Fruit fly (Drosophila melanogaster): ENCODE data around the gene rtp.
A peak's percentile ranks its signal among the peaks of the same experiment; 100 is the strongest.

The rtp gene

DNA sequence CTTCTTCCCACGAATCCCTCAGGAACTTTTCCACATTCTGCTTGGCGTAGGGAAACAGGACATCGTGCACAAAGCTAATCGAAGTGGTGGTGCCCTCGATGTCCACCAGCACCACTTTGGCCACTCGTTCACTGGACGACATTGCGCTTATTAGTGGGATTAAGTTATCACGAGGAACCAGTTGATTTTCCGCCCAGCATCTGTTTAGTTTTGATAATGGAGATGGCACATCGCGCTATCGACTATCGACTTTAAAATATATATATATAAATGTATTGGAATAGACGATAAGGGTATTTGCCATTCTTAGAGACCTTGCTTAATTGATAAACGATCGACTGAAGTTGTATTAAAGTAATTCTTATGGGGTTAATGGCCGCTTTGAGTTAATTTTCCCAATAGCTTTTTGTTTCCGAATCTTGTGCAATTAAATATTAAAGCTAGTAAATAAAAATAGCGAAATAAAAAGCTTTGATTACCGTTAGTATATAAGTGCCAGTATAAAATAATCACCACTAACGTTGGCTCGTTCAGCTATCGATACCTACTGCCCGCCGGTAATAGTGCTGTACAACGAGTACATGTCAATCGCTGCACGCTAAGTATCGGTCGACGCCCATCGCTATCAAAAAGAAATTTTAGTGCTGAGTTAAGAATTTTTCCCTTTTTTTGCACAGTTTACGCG lies 19.5 kb upstream of the rtp start, which contains the start of the genes Enoph and Hph (continued):
- no peak for TF ChIP-seq jing (GFP tag; optimal IDR thresholded peaks at IDR 0.05)
- TF ChIP-seq salm (tag; optimal IDR thresholded peaks at IDR 0.05): no peak
- TF ChIP-seq CG4360 (GFP tag; IDR thresholded peaks at IDR 0.05): no peak
- TF ChIP-seq ato (GFP tag; IDR thresholded peaks at IDR 0.05; ENCODE audit: partially characterized antibody): peak; percentile 66
- no peak for TF ChIP-seq nau (GFP tag; optimal IDR thresholded peaks at IDR 0.05)
- TF ChIP-seq CG16779 (GFP tag; IDR thresholded peaks at IDR 0.05): 0 out of 2 replicates have a peak, but pooled peaks have one; percentile 23
- TF ChIP-seq CG12104 (GFP tag; optimal IDR thresholded peaks at IDR 0.05): peak; percentile 57
- TF ChIP-seq CG6683 (GFP tag; optimal IDR thresholded peaks at IDR 0.05): no peak
- peak; percentile 61 for TF ChIP-seq bcd (GFP tag; optimal IDR thresholded peaks at IDR 0.05)
- TF ChIP-seq caup (GFP tag; optimal IDR thresholded peaks at IDR 0.05; ENCODE audit: severe bottlenecking): peak; percentile 48
- no peak for TF ChIP-seq ro (GFP tag; IDR thresholded peaks at IDR 0.05)
- TF ChIP-seq pho (GFP tag; optimal IDR thresholded peaks at IDR 0.05): peak; percentile 51
- peak; percentile 46 for TF ChIP-seq CG17385 (GFP tag; optimal IDR thresholded peaks at IDR 0.05)
- peak; percentile 67 for TF ChIP-seq lmd (GFP tag; IDR thresholded peaks at IDR 0.05)
- TF ChIP-seq Dek (tag; optimal IDR thresholded peaks at IDR 0.05): peak; percentile 36
- peak; percentile 66 for TF ChIP-seq Max (GFP tag; optimal IDR thresholded peaks at IDR 0.05)
- TF ChIP-seq h (optimal IDR thresholded peaks at IDR 0.05): no peak
- peak; percentile 53 for TF ChIP-seq tap (tag; optimal IDR thresholded peaks at IDR 0.05)
- TF ChIP-seq Hsf (GFP tag; optimal IDR thresholded peaks at IDR 0.05): peak; percentile 48
- no peak; the same call in 1 of the 2 replicates for TF ChIP-seq CG11085 (GFP tag; IDR thresholded peaks at IDR 0.05)
- TF ChIP-seq CG5245 (GFP tag; optimal IDR thresholded peaks at IDR 0.05): peak; percentile 38
- peak; percentile 72 for TF ChIP-seq CG14710 (tag; optimal IDR thresholded peaks at IDR 0.05)
- TF ChIP-seq cas (GFP tag; IDR thresholded peaks at IDR 0.05): no peak
- TF ChIP-seq CG8478 (optimal IDR thresholded peaks at IDR 0.05): no peak
- peak; percentile 73 for TF ChIP-seq CG13775 (GFP tag; optimal IDR thresholded peaks at IDR 0.05)
- TF ChIP-seq Xrp1 (GFP tag; IDR thresholded peaks at IDR 0.05): peak; percentile 46; the same call in 1 of the 2 replicates
- peak; percentile 13 for TF ChIP-seq vfl (GFP tag; optimal IDR thresholded peaks at IDR 0.05)
- TF ChIP-seq Rx (GFP tag; IDR thresholded peaks at IDR 0.05): no peak
- peak; percentile 57 for TF ChIP-seq CG3847 (GFP tag; IDR thresholded peaks at IDR 0.05)
- TF ChIP-seq CG14965 (GFP tag; optimal IDR thresholded peaks at IDR 0.05; ENCODE audit: borderline replicate concordance): no peak
- TF ChIP-seq CG15601 (tag; optimal IDR thresholded peaks at IDR 0.05): peak; percentile 57
- no peak for TF ChIP-seq HLHmδ (GFP tag; optimal IDR thresholded peaks at IDR 0.05)
- no peak for TF ChIP-seq CG12071 (GFP tag; optimal IDR thresholded peaks at IDR 0.05)
- TF ChIP-seq tup (GFP tag; optimal IDR thresholded peaks at IDR 0.05): no peak
- no peak for TF ChIP-seq bigmax (GFP tag; optimal IDR thresholded peaks at IDR 0.05)
- peak; percentile 46 for TF ChIP-seq CG10274 (GFP tag; optimal IDR thresholded peaks at IDR 0.05)
- no peak for TF ChIP-seq CG10565 (GFP tag; optimal IDR thresholded peaks at IDR 0.05)
- TF ChIP-seq Med (GFP tag): peak; percentile 88
- TF ChIP-seq gem (tag; optimal IDR thresholded peaks at IDR 0.05): peak; percentile 76
- TF ChIP-seq slp2 (GFP tag; optimal IDR thresholded peaks at IDR 0.05): no peak
- peak; percentile 67 for TF ChIP-seq CG18262 (tag; optimal IDR thresholded peaks at IDR 0.05)
- 0 out of 2 replicates have a peak, but pooled peaks have one; percentile 44 for TF ChIP-seq vvl (GFP tag; IDR thresholded peaks at IDR 0.05)
- no peak for TF ChIP-seq disco-r (GFP tag; optimal IDR thresholded peaks at IDR 0.05)
- peak; percentile 80 for TF ChIP-seq row (GFP tag; IDR thresholded peaks at IDR 0.05)
- TF ChIP-seq pum (GFP tag; optimal IDR thresholded peaks at IDR 0.05): peak; percentile 34
- peak; percentile 22 for TF ChIP-seq CG6654 (GFP tag; optimal IDR thresholded peaks at IDR 0.05)
- TF ChIP-seq CG32532 (GFP tag; IDR thresholded peaks at IDR 0.05): peak; percentile 65
- TF ChIP-seq pita (GFP tag; optimal IDR thresholded peaks at IDR 0.05): no peak
- TF ChIP-seq ewg (GFP tag; optimal IDR thresholded peaks at IDR 0.05): peak; percentile 31
- peak; percentile 64 to 71 for TF ChIP-seq dpn (GFP tag; optimal IDR thresholded peaks at IDR 0.05)
